Worm (Caenorhabditis elegans) whole organism, early embryonic: ENCODE data around the gene C25H3.15.

Experiments
- B0310.2 ChIP-seq: sonication (generic microtip); optimal IDR thresholded peaks from 2 replicates; lab custom pipeline; 2016; ENCODE audit warnings: mild to moderate bottlenecking, missing genetic modification characterization, missing compliant biosample characterization
- F13C5.2 ChIP-seq: sonication (generic microtip); optimal IDR thresholded peaks from 2 replicates; lab custom pipeline; 2017; ENCODE audit warnings: mild to moderate bottlenecking, missing genetic modification characterization, inconsistent platforms, missing compliant biosample characterization
- aly-1 ChIP-seq: sonication (generic microtip); optimal IDR thresholded peaks from 2 replicates; lab custom pipeline; 2016; ENCODE audit warnings: missing genetic modification characterization, missing compliant biosample characterization
- ama-1 ChIP-seq: fragments of 150-350 bp; optimal IDR thresholded peaks from 2 replicates; lab custom pipeline; 2014
- ceh-13 ChIP-seq: fragments of 200-800 bp; sonication (Bioruptor generic); optimal IDR thresholded peaks from 2 replicates; lab custom pipeline; 2018; ENCODE audit warnings: mild to moderate bottlenecking, missing genetic modification characterization, missing compliant biosample characterization
- ceh-36 ChIP-seq: sonication (generic microtip); optimal IDR thresholded peaks from 2 replicates; lab custom pipeline; 2016; ENCODE audit warnings: missing genetic modification characterization, inconsistent platforms, missing compliant biosample characterization
- ets-7 ChIP-seq: sonication (generic microtip); optimal IDR thresholded peaks from 2 replicates; lab custom pipeline; 2016; ENCODE audit warnings: missing genotype, missing genetic modification characterization, missing compliant biosample characterization
- flt-1 ChIP-seq: fragments of 200-800 bp; sonication (Bioruptor generic); IDR thresholded peaks from 2 replicates; pipeline ENCODE4 v1.3.6; 2022; ENCODE audit warnings: missing genetic modification characterization, missing compliant biosample characterization
- hmbx-1 ChIP-seq: sonication (generic microtip); optimal IDR thresholded peaks from 2 replicates; lab custom pipeline; 2016; ENCODE audit warnings: mild to moderate bottlenecking, missing genetic modification characterization, missing compliant biosample characterization
- hmg-4 ChIP-seq: fragments of 200-800 bp; sonication (Bioruptor generic); optimal IDR thresholded peaks from 2 replicates; lab custom pipeline; 2018; ENCODE audit warnings: mild to moderate bottlenecking, missing genetic modification characterization, missing compliant biosample characterization
- hnd-1 ChIP-seq: sonication (generic microtip); optimal IDR thresholded peaks from 2 replicates; lab custom pipeline; 2016; ENCODE audit warnings: missing genetic modification characterization, missing compliant biosample characterization
- pes-1 ChIP-seq: fragments of 200-800 bp; sonication (Bioruptor generic); IDR thresholded peaks from 2 replicates; pipeline ENCODE4 v1.3.6; 2022; ENCODE audit warnings: missing genetic modification reagents, missing genetic modification characterization, missing compliant biosample characterization
- scrt-1 ChIP-seq: fragments of 200-800 bp; sonication (Bioruptor generic); IDR thresholded peaks from 2 replicates; pipeline ENCODE4 v1.3.6; 2022; ENCODE audit warnings: missing genetic modification characterization, missing compliant biosample characterization
- sea-1 ChIP-seq: fragments of 200-800 bp; sonication (Bioruptor generic); conservative IDR thresholded peaks from 2 replicates; pipeline ENCODE4 v1.3.6; 2022; ENCODE audit warnings: missing genetic modification characterization, missing compliant biosample characterization
- tbx-11 ChIP-seq: fragments of 200-800 bp; sonication (Bioruptor generic); IDR thresholded peaks from 2 replicates; pipeline ENCODE4 v1.3.6; 2022; ENCODE audit warnings: missing genetic modification characterization, missing compliant biosample characterization
- tbx-37 ChIP-seq: fragments of 200-800 bp; sonication (Bioruptor generic); conservative IDR thresholded peaks from 2 replicates; pipeline ENCODE4 v1.3.6; 2022; ENCODE audit warnings: missing genetic modification reagents, missing genetic modification characterization, missing compliant biosample characterization
- tra-4 ChIP-seq: sonication (generic microtip); optimal IDR thresholded peaks from 2 replicates; lab custom pipeline; 2017; ENCODE audit warnings: missing genetic modification characterization, missing compliant biosample characterization

Gene C25H3.15

DNA sequence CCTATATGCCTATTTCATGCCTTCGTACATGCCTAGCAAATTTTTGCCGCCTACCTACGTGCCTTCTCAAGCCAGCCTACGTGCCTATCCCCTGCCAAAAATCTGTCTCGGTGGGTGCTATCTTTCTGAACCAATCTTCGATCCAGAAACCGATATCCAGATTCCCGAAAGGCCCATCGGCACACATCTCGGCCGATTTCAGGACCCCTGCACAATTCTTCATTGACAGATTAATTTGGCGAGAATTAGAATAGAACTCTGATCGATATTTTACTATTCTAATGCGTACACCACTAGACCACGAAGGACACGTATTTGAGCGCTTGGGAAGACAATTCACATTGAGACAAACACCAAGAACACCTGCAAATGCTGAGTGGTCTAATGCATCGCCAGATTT, 2.4 kb downstream of the C25H3.15 start:
- TF ChIP-seq tbx-11 (peak; percentile 63; the same call in 1 of the 2 replicates), hmbx-1 (no peak), flt-1 (GFP tag; lab: Robert Waterston, UW) (no peak; the same call in 1 of the 2 replicates), ceh-13 (GFP tag; lab: Kevin White, UChicago) (peak; percentile 43), aly-1 (tag; lab: Kevin White, UChicago) (no peak), ets-7 (no peak), hmg-4 (GFP tag; lab: Kevin White, UChicago) (peak; percentile 74), ceh-36 (tag; lab: Kevin White, UChicago) (peak; percentile 65), B0310.2 (peak; percentile 10)

DNA sequence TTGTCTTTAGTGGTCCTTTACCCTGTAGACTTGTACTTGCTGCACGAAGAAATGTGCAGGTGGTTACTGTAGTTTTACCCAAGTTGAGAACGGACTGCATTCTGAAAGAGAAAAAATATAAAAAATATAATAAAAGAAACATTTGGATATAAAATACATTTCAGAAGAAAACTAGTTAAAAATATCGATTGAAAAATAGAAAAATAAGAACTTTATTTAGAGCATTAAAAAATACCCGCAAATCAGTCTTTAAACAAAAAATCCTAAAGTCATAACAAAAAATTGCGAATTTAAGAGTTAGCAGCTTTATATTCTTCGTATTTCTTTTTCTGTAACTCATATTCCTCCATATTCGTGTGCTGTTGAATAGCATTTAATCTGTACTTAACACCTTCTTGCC, 3.7 kb downstream of the C25H3.15 start, which contains the start of gene C25H3.7:
C25H3.7 (minus strand) TSS at position 101 of the 400 bp plus-strand sequence.
- TF ChIP-seq B0310.2 = no peak
- TF ChIP-seq ama-1 (lab: Kevin White, UChicago) = no peak
- TF ChIP-seq ceh-13 (GFP tag; lab: Kevin White, UChicago) = no peak
- TF ChIP-seq pes-1 = no peak
- TF ChIP-seq tra-4 (tag; lab: Kevin White, UChicago) = no peak
- TF ChIP-seq hmbx-1 = no peak
- TF ChIP-seq hmg-4 (GFP tag; lab: Kevin White, UChicago) = no peak
- no peak for TF ChIP-seq sea-1 (GFP tag; lab: Robert Waterston, UW)
- TF ChIP-seq flt-1 (GFP tag; lab: Robert Waterston, UW) = no peak
- no peak for TF ChIP-seq hnd-1 (tag; lab: Kevin White, UChicago)
- no peak for TF ChIP-seq ceh-36 (tag; lab: Kevin White, UChicago)

DNA sequence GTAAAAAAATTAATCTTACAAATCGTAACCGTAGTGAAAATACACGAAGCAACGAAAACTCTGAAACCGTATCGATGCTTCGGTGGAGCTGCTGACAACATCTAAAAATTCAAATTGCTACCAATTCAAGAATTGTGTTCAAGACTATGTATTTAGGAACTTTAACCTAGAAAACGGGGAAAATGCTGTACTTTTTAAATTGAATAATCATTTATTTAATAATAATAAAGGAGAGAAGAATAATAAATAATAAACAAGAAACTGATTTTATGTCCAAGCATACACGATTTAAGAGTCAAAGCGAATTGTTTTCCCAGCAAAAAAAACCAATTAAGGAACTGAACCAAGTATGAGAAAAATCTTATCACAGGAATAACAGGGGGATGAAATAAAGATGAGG, 4.5 kb downstream of the C25H3.15 start, which contains the start of gene C25H3.17:
C25H3.17 (minus strand) TSS at position 101 of the 400 bp plus-strand sequence.
- TF ChIP-seq hnd-1 (tag; lab: Kevin White, UChicago) = no peak
- TF ChIP-seq scrt-1 = no peak
- TF ChIP-seq ceh-36 (tag; lab: Kevin White, UChicago) = no peak
- no peak for TF ChIP-seq tra-4 (tag; lab: Kevin White, UChicago)
- no peak for TF ChIP-seq sea-1 (GFP tag; lab: Robert Waterston, UW)
- TF ChIP-seq aly-1 (tag; lab: Kevin White, UChicago) = no peak
- TF ChIP-seq pes-1 = no peak
- TF ChIP-seq ama-1 (lab: Kevin White, UChicago) = no peak
- no peak for TF ChIP-seq B0310.2
- no peak for TF ChIP-seq tbx-11
- no peak for TF ChIP-seq ceh-13 (GFP tag; lab: Kevin White, UChicago)
- no peak for TF ChIP-seq tbx-37 (GFP tag; lab: Robert Waterston, UW)
- no peak for TF ChIP-seq hmg-4 (GFP tag; lab: Kevin White, UChicago)
- TF ChIP-seq flt-1 (GFP tag; lab: Robert Waterston, UW) = no peak
- TF ChIP-seq ets-7 = no peak

DNA sequence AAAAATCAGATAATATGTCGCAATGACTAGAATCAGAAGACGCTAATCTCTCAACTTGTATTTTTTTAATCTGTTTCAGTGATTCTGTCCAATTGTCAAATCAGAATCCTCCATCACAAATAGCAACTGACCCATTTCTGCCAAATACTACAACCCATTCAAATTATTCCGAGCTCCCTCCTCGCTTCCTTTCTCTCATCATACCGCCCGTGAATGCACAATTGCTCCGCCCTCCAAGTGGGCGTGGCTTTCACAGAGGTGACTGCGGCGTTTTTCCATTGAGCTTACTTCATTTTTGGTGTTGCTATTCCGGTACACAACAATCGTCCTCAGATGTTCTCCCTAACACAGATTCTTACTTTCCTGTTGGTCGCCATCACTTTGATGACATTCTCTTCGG, 15.6 kb downstream of the C25H3.15 start, which contains the start of gene flp-27:
flp-27 (plus strand) TSS at position 301 of the 400 bp plus-strand sequence.
- no peak for TF ChIP-seq hmbx-1
- TF ChIP-seq sea-1 (GFP tag; lab: Robert Waterston, UW) = no peak
- TF ChIP-seq aly-1 (tag; lab: Kevin White, UChicago) = no peak
- TF ChIP-seq pes-1 = no peak
- no peak for TF ChIP-seq tbx-11
- TF ChIP-seq hmg-4 (GFP tag; lab: Kevin White, UChicago) = no peak

DNA sequence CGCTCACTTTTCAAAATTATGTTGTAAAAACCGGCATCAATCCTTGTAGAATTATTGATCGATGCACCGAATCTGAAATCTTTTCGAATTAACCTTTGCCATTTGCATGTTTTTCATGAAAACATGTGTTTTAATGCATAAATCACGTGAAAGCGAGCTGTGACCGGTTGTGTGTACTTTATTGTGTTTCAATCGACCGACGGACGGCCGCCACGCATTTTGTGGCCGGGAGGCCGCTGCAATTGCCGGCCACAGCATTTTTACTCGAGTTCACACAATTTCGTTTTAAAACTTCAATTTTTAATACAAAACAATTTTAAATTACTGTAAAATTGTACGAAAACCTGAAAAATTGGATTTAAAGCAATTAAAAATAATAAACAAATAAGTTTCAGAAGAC, 23.8 kb downstream of the C25H3.15 start, which contains the start of gene C25H3.11:
C25H3.11 (minus strand) TSS at position 82 of the 400 bp plus-strand sequence.
- no peak for TF ChIP-seq ets-7

DNA sequence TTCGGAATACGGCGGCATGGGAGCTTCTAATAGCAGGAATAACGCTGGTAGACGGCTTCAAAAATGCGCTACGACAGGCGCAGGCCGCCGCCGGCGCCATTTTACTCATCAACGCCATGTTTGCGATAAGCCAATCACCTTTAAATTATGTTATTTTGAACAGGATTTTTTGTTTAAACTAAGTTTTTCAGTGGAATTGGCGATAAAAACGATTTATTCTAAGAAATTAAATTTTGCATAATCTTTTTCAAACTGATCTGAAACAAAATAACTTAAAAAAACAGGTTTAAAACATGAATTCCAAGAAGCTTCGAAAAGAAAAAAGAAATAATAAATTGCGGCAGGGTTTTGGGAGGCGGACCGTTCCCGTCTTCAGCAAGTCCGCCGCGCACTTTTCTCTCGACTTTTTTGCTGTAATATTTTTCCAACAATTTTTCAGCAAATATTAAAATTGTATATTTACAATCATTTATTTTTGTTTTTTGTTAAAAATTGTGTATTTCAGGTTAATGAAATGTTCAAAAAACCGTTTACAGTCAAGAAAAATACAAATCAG, 26.2 kb downstream of the C25H3.15 start, which contains the start of the genes ndub-5 and eif-2D:
ndub-5 (minus strand) TSS at position 138 of the 556 bp plus-strand sequence.
eif-2D (plus strand) TSS at position 506 of the 556 bp plus-strand sequence.
- TF ChIP-seq ama-1 (lab: Kevin White, UChicago) (no peak), tra-4 (tag; lab: Kevin White, UChicago) (no peak), F13C5.2 (tag; lab: Kevin White, UChicago) (peak; percentile 46), ceh-13 (GFP tag; lab: Kevin White, UChicago) (no peak), tbx-11 (no peak), B0310.2 (no peak), tbx-37 (GFP tag; lab: Robert Waterston, UW) (no peak), flt-1 (GFP tag; lab: Robert Waterston, UW) (0 out of 2 replicates have a peak, but pooled peaks have one; percentile 23), ceh-36 (tag; lab: Kevin White, UChicago) (no peak)

DNA sequence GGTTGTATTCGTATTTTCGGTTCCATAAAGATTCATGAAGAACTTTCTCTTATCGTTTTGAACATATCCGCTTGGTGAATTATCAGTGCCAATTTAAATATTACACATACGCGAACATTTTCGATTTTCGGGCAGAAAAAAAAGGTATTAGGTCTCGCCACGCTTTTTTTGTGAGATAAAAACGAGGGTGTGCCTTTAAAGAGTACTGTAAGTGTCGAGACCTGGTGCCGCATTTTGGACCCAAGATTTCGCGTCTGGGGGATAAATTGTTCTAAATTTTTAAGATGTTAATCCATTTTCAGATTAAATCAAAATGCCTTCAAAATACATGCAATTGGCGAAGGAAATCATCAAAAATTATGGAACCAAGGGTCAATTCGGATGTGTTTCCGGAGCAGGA, 28.8 kb downstream of the C25H3.15 start, which contains the start of gene C25H3.3:
C25H3.3 (plus strand) TSS at position 301 of the 400 bp plus-strand sequence.
- TF ChIP-seq flt-1 (GFP tag; lab: Robert Waterston, UW) (no peak), hnd-1 (tag; lab: Kevin White, UChicago) (no peak), hmbx-1 (no peak), B0310.2 (no peak), tra-4 (tag; lab: Kevin White, UChicago) (no peak), ceh-36 (tag; lab: Kevin White, UChicago) (no peak), ets-7 (no peak), scrt-1 (no peak), ceh-13 (GFP tag; lab: Kevin White, UChicago) (no peak), tbx-37 (GFP tag; lab: Robert Waterston, UW) (no peak), sea-1 (GFP tag; lab: Robert Waterston, UW) (no peak), ama-1 (lab: Kevin White, UChicago) (no peak), tbx-11 (no peak), hmg-4 (GFP tag; lab: Kevin White, UChicago) (no peak), aly-1 (tag; lab: Kevin White, UChicago) (no peak), F13C5.2 (tag; lab: Kevin White, UChicago) (no peak), pes-1 (no peak)
